Worm (Caenorhabditis elegans) whole organism, L1 larva: ENCODE measurements around the gene F20G2.6.

Source experiments
- alr-1 ChIP-seq: fragments of 200-800 bp; sonication (Bioruptor generic); optimal IDR thresholded peaks from 2 replicates; lab custom pipeline; 2018; ENCODE audit warnings: borderline replicate concordance, mild to moderate bottlenecking, missing genetic modification characterization, missing compliant biosample characterization
- aly-2 ChIP-seq: fragments of 150-350 bp; optimal IDR thresholded peaks from 2 replicates; lab custom pipeline; 2014; ENCODE audit warnings: missing biosample characterization, missing genetic modification characterization
- ceh-82 ChIP-seq, 3 experiments: fragments of 150-350 bp in 1 of 3; sonication (generic microtip) in 2 of 3; optimal IDR thresholded peaks; 2 replicates each; lab custom pipeline; 2014 to 2017; ENCODE audit warnings: missing biosample characterization in 3 of 3, missing genetic modification characterization in 3 of 3
- elt-2 ChIP-seq: sonication (generic microtip); optimal IDR thresholded peaks from 2 replicates; lab custom pipeline; 2016; ENCODE audit warnings: missing genetic modification characterization, mild to moderate bottlenecking, inconsistent platforms, missing compliant biosample characterization, missing genetic modification reagents
- elt-3 ChIP-seq, 6 experiments: fragments of 150-350 bp in 1 of 6; sonication (generic microtip); optimal IDR thresholded peaks; 2 replicates each; lab custom pipeline; 2017 to 2018; ENCODE audit warnings: missing biosample characterization in 6 of 6, missing genetic modification characterization in 6 of 6, inconsistent platforms in 1 of 6
- fos-1 ChIP-seq: fragments of 150-350 bp; optimal IDR thresholded peaks from 2 replicates; lab custom pipeline; 2014; ENCODE audit warnings: missing biosample characterization, missing genetic modification characterization
- irx-1 ChIP-seq: sonication (generic microtip); optimal IDR thresholded peaks from 2 replicates; lab custom pipeline; 2016; ENCODE audit warnings: missing genetic modification characterization, missing compliant biosample characterization
- jun-1 ChIP-seq: fragments of 150-350 bp; optimal IDR thresholded peaks from 2 replicates; lab custom pipeline; 2014; ENCODE audit warnings: missing biosample characterization, missing genetic modification reagents, missing genetic modification characterization
- lin-13 ChIP-seq: fragments of 150-350 bp; optimal IDR thresholded peaks from 2 replicates; lab custom pipeline; 2014; ENCODE audit warnings: missing biosample characterization, missing genetic modification reagents, missing genetic modification characterization
- lin-39 ChIP-seq: fragments of 150-350 bp; optimal IDR thresholded peaks from 2 replicates; lab custom pipeline; 2014; ENCODE audit warnings: missing biosample characterization, missing genetic modification reagents, missing genetic modification characterization
- nhr-20 ChIP-seq: sonication (generic microtip); optimal IDR thresholded peaks from 2 replicates; lab custom pipeline; 2016; ENCODE audit warnings: mild to moderate bottlenecking, missing genetic modification characterization, missing compliant biosample characterization
- swsn-7 ChIP-seq: sonication (generic microtip); optimal IDR thresholded peaks from 2 replicates; lab custom pipeline; 2016; ENCODE audit warnings: missing genetic modification characterization, missing compliant biosample characterization
- unc-62 ChIP-seq: fragments of 150-350 bp; optimal IDR thresholded peaks from 2 replicates; lab custom pipeline; 2014; ENCODE audit warnings: missing biosample characterization, missing genetic modification reagents, missing genetic modification characterization

DNA sequence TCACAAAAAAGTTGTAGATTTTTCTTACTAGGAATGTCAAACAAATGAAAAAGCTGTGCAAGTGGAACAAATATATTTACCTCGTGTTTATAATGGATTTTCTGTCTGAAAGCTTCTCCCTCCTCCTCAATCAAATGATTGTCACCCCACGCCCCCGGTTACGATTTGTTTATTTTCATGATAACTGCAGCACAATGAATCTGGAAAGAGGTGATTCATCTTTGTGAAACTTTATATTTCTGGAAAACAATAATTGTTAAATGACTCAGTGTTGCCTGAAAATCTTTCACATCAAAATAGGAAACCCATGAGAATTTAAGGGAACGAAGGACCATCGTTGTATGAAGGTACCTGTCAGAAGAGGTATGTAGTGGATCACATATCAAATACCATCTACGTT lies 14.2 kb upstream of the F20G2.6 start, which contains the start of gene F35E12.10:
- no peak for TF ChIP-seq jun-1 (tag; lab: Kevin White, UChicago)
- no peak for TF ChIP-seq ceh-82 (tag; optimal IDR thresholded peaks at IDR 0.05; lab: Kevin White, UChicago)
- no peak for TF ChIP-seq irx-1 (tag; lab: Kevin White, UChicago)
- TF ChIP-seq elt-2 (tag; lab: Kevin White, UChicago), result no peak
- no peak for TF ChIP-seq alr-1 (tag; lab: Kevin White, UChicago)
- no peak for TF ChIP-seq fos-1 (tag; lab: Kevin White, UChicago)
- no peak for TF ChIP-seq unc-62 (GFP tag; lab: Kevin White, UChicago)
- no peak for TF ChIP-seq aly-2 (tag; lab: Kevin White, UChicago)
- no peak for TF ChIP-seq lin-39
- no peak for TF ChIP-seq elt-3 (tag; optimal IDR thresholded peaks at IDR 0.05; lab: Kevin White, UChicago)
- no peak for TF ChIP-seq lin-13 (GFP tag; lab: Kevin White, UChicago)
- no peak for TF ChIP-seq swsn-7 (tag; lab: Kevin White, UChicago)
- no peak for TF ChIP-seq nhr-20
